Fruit fly (Drosophila melanogaster) whole organism, embryonic: ENCODE data around the gene UQCR-C1.
A peak's percentile ranks its signal among the peaks of the same experiment; 100 is the strongest.

ENCODE experiments used
- ATbp ChIP-seq: fragments of 200-800 bp; sonication (Bioruptor generic); optimal IDR thresholded peaks from 2 replicates; lab custom pipeline; 2017; ENCODE audit warnings: missing biosample characterization, mild to moderate bottlenecking, missing genetic modification characterization, missing genetic modification reagents
- Ada2b ChIP-seq: fragments of 200-800 bp; sonication (Bioruptor generic); IDR thresholded peaks from 2 replicates; pipeline ENCODE4 v1.3.6; 2022; ENCODE audit warnings: missing biosample characterization, missing genetic modification characterization
- BtbVII ChIP-seq: fragments of 200-800 bp; sonication (Bioruptor generic); optimal IDR thresholded peaks from 3 replicates; lab custom pipeline; 2017; ENCODE audit warnings: missing biosample characterization, mild to moderate bottlenecking, missing genetic modification characterization
- CG10147 ChIP-seq: fragments of 200-800 bp; sonication (Bioruptor generic); optimal IDR thresholded peaks from 2 replicates; lab custom pipeline; 2019; ENCODE audit warnings: missing biosample characterization, mild to moderate bottlenecking, missing genetic modification characterization, moderate library complexity
- CG10431 ChIP-seq: fragments of 200-800 bp; sonication (Bioruptor generic); optimal IDR thresholded peaks from 3 replicates; lab custom pipeline; 2018; ENCODE audit warnings: missing biosample characterization, mild to moderate bottlenecking, missing genetic modification characterization
- CG10543 ChIP-seq: fragments of 200-800 bp; sonication (Bioruptor generic); optimal IDR thresholded peaks from 3 replicates; lab custom pipeline; 2017; ENCODE audit warnings: missing biosample characterization, mild to moderate bottlenecking, missing genetic modification characterization, moderate library complexity
- CG10959 ChIP-seq: fragments of 200-800 bp; sonication (Bioruptor generic); IDR thresholded peaks from 2 replicates; pipeline ENCODE4 v1.3.6; 2022; ENCODE audit warnings: missing biosample characterization, missing genetic modification characterization
- CG11085 ChIP-seq: fragments of 200-800 bp; sonication (Bioruptor generic); IDR thresholded peaks from 2 replicates; pipeline ENCODE4 v1.3.6; 2022; ENCODE audit warnings: missing biosample characterization, missing genetic modification characterization
- CG12155 ChIP-seq: fragments of 200-800 bp; sonication (Bioruptor generic); optimal IDR thresholded peaks from 3 replicates; lab custom pipeline; 2016; ENCODE audit warnings: missing biosample characterization, missing genetic modification characterization
- CG12219 ChIP-seq: fragments of 200-800 bp; sonication (Bioruptor generic); optimal IDR thresholded peaks from 3 replicates; lab custom pipeline; 2018; ENCODE audit warnings: missing biosample characterization, mild to moderate bottlenecking, missing genetic modification characterization
- CG13296 ChIP-seq: fragments of 200-800 bp; sonication (Bioruptor generic); optimal IDR thresholded peaks from 3 replicates; lab custom pipeline; 2018; ENCODE audit warnings: missing biosample characterization, mild to moderate bottlenecking, missing genetic modification characterization
- CG14014 ChIP-seq: fragments of 200-800 bp; sonication (Bioruptor generic); IDR thresholded peaks from 2 replicates; pipeline ENCODE4 v1.3.6; 2022; ENCODE audit warnings: missing biosample characterization, missing genetic modification characterization
- CG1647 ChIP-seq: fragments of 200-800 bp; sonication (Bioruptor generic); optimal IDR thresholded peaks from 3 replicates; lab custom pipeline; 2016; ENCODE audit warnings: missing biosample characterization, missing genetic modification characterization
- CG18599 ChIP-seq: fragments of 200-800 bp; sonication (Bioruptor generic); optimal IDR thresholded peaks from 3 replicates; lab custom pipeline; 2017; ENCODE audit warnings: missing biosample characterization, missing genetic modification characterization, mild to moderate bottlenecking, moderate library complexity, missing genetic modification reagents
- CG18619 ChIP-seq: fragments of 200-800 bp; sonication (Bioruptor generic); optimal IDR thresholded peaks from 3 replicates; lab custom pipeline; 2017; ENCODE audit warnings: missing biosample characterization, mild to moderate bottlenecking, missing genetic modification characterization
- CG2678 ChIP-seq: fragments of 200-800 bp; sonication (Bioruptor generic); optimal IDR thresholded peaks from 3 replicates; lab custom pipeline; 2019; ENCODE audit warnings: missing biosample characterization, mild to moderate bottlenecking, missing genetic modification characterization, moderate library complexity
- CG31441 ChIP-seq: fragments of 200-800 bp; sonication (Bioruptor generic); IDR thresholded peaks from 2 replicates; pipeline ENCODE4 v1.3.6; 2022; ENCODE audit warnings: missing biosample characterization, missing genetic modification characterization
- CG34376 ChIP-seq: fragments of 200-800 bp; sonication (Bioruptor generic); optimal IDR thresholded peaks from 2 replicates; lab custom pipeline; 2018; ENCODE audit warnings: missing biosample characterization, mild to moderate bottlenecking, missing genetic modification characterization
- CG34422 ChIP-seq: fragments of 200-800 bp; sonication (Bioruptor generic); IDR thresholded peaks from 3 replicates; pipeline ENCODE4 v1.3.6; 2022; ENCODE audit warnings: missing biosample characterization, missing genetic modification characterization
- CG42726 ChIP-seq: fragments of 200-800 bp; sonication (Bioruptor generic); IDR thresholded peaks from 2 replicates; pipeline ENCODE4 v1.3.6; 2022; ENCODE audit warnings: missing biosample characterization, missing genetic modification characterization; ENCODE audit not compliant: partially characterized antibody
- CG43689 ChIP-seq: fragments of 200-800 bp; sonication (Bioruptor generic); IDR thresholded peaks from 2 replicates; pipeline ENCODE4 v1.3.6; 2022; ENCODE audit warnings: missing biosample characterization, missing genetic modification characterization
- CG4854 ChIP-seq: fragments of 200-800 bp; sonication (Bioruptor generic); optimal IDR thresholded peaks from 2 replicates; lab custom pipeline; 2016; ENCODE audit warnings: missing biosample characterization, missing genetic modification characterization, inconsistent platforms
- CG6254 ChIP-seq: fragments of 200-800 bp; sonication (Bioruptor generic); optimal IDR thresholded peaks from 3 replicates; lab custom pipeline; 2017; ENCODE audit warnings: mild to moderate bottlenecking, missing biosample characterization, missing genetic modification reagents, missing genetic modification characterization
- CG8478 ChIP-seq: fragments of >200 bp; optimal IDR thresholded peaks from 2 replicates; lab custom pipeline; 2018
- CG9817 ChIP-seq: fragments of 200-800 bp; sonication (Bioruptor generic); optimal IDR thresholded peaks from 2 replicates; lab custom pipeline; 2018; ENCODE audit warnings: missing biosample characterization, mild to moderate bottlenecking, missing genetic modification characterization, moderate library complexity
- CrebB ChIP-seq: fragments of 200-800 bp; sonication (Bioruptor generic); optimal IDR thresholded peaks from 3 replicates; lab custom pipeline; 2018; ENCODE audit warnings: missing biosample characterization, mild to moderate bottlenecking, missing genetic modification characterization
- Elba2 ChIP-seq: fragments of 200-800 bp; sonication (Bioruptor generic); optimal IDR thresholded peaks from 3 replicates; lab custom pipeline; 2016; ENCODE audit warnings: missing biosample characterization, missing genetic modification characterization
- Ets97D ChIP-seq: fragments of 200-800 bp; sonication (Bioruptor generic); optimal IDR thresholded peaks from 3 replicates; lab custom pipeline; 2016; ENCODE audit warnings: missing biosample characterization, missing genetic modification characterization
- Hsf ChIP-seq: fragments of 200-800 bp; sonication (Bioruptor generic); optimal IDR thresholded peaks from 3 replicates; lab custom pipeline; 2016; ENCODE audit warnings: missing biosample characterization, missing genetic modification characterization
- Lhr ChIP-seq: fragments of 200-800 bp; sonication (Bioruptor generic); optimal IDR thresholded peaks from 3 replicates; lab custom pipeline; 2017; ENCODE audit warnings: mild to moderate bottlenecking, missing biosample characterization, missing genetic modification reagents, missing genetic modification characterization
- MESR4 ChIP-seq: fragments of 200-800 bp; sonication (Bioruptor generic); optimal IDR thresholded peaks from 2 replicates; lab custom pipeline; 2018; ENCODE audit warnings: missing biosample characterization, mild to moderate bottlenecking, missing genetic modification characterization, moderate library complexity
- Nf-YA ChIP-seq: fragments of 200-800 bp; sonication (Bioruptor generic); IDR thresholded peaks from 2 replicates; pipeline ENCODE4 v1.3.6; 2022; ENCODE audit warnings: missing biosample characterization, missing genetic modification characterization
- Taf1 ChIP-seq: fragments of 200-800 bp; sonication (Bioruptor generic); IDR thresholded peaks from 2 replicates; pipeline ENCODE4 v1.3.6; 2022; ENCODE audit warnings: missing biosample characterization, missing genetic modification characterization
- ab ChIP-seq: fragments of 200-800 bp; sonication (Bioruptor generic); optimal IDR thresholded peaks from 2 replicates; lab custom pipeline; 2016; ENCODE audit warnings: missing biosample characterization, missing genetic modification characterization
- ac ChIP-seq: fragments of 200-800 bp; sonication (Bioruptor generic); optimal IDR thresholded peaks from 3 replicates; lab custom pipeline; 2017; ENCODE audit warnings: missing biosample characterization, mild to moderate bottlenecking, missing genetic modification characterization
- al ChIP-seq: fragments of 200-800 bp; sonication (Bioruptor generic); IDR thresholded peaks from 2 replicates; pipeline ENCODE4 v1.3.6; 2022; ENCODE audit warnings: missing biosample characterization, missing genetic modification characterization
- ato ChIP-seq: fragments of 200-800 bp; sonication (Bioruptor generic); IDR thresholded peaks from 2 replicates; pipeline ENCODE4 v1.3.6; 2022; ENCODE audit warnings: missing biosample characterization, missing genetic modification characterization; ENCODE audit not compliant: partially characterized antibody
- br ChIP-seq: fragments of >200 bp; optimal IDR thresholded peaks from 2 replicates; lab custom pipeline; 2017
- en ChIP-seq: fragments of 200-800 bp; sonication (Bioruptor generic); optimal IDR thresholded peaks from 2 replicates; lab custom pipeline; 2016; ENCODE audit warnings: missing biosample characterization, missing genetic modification characterization
- eyg ChIP-seq: fragments of 200-800 bp; sonication (Bioruptor generic); optimal IDR thresholded peaks from 3 replicates; lab custom pipeline; 2016; ENCODE audit warnings: missing biosample characterization, missing genetic modification characterization
- gsb ChIP-seq: fragments of 200-800 bp; sonication (Bioruptor generic); IDR thresholded peaks from 2 replicates; pipeline ENCODE4 v1.3.6; 2022; ENCODE audit warnings: missing biosample characterization, missing genetic modification characterization
- hkb ChIP-seq, 2 experiments: fragments of 200-800 bp in 1 of 2; fragments of >200 bp in 1 of 2; sonication (Bioruptor generic) in 1 of 2; IDR thresholded peaks in 1 of 2; optimal IDR thresholded peaks in 1 of 2; 2 replicates each; pipeline versions ENCODE4 v1.3.6 to Lab custom; 2017 to 2022; ENCODE audit warnings: missing biosample characterization in 1 of 2, missing genetic modification characterization in 1 of 2
- kah ChIP-seq: fragments of 200-800 bp; sonication (Bioruptor generic); optimal IDR thresholded peaks from 2 replicates; lab custom pipeline; 2018; ENCODE audit warnings: missing biosample characterization, mild to moderate bottlenecking, missing genetic modification characterization
- pan ChIP-seq, 4 experiments: fragments of >200 bp in 3 of 4; fragments of 200-800 bp in 1 of 4; sonication (Bioruptor generic) in 1 of 4; optimal IDR thresholded peaks in 3 of 4; IDR thresholded peaks in 1 of 4; 2 replicates each; pipeline versions ENCODE4 v1.3.6 to Lab custom; 2017 to 2022; ENCODE audit warnings: missing biosample characterization in 2 of 4, missing genetic modification characterization in 2 of 4, mixed read lengths in 1 of 4
- pho ChIP-seq: fragments of 200-800 bp; sonication (Bioruptor generic); optimal IDR thresholded peaks from 2 replicates; lab custom pipeline; 2016; ENCODE audit warnings: missing biosample characterization, missing genetic modification characterization
- seq ChIP-seq: fragments of 200-800 bp; sonication (Bioruptor generic); IDR thresholded peaks from 2 replicates; pipeline ENCODE4 v1.3.6; 2022; ENCODE audit warnings: missing biosample characterization, missing genetic modification characterization
- sisA ChIP-seq: fragments of 200-800 bp; sonication (Bioruptor generic); IDR thresholded peaks from 2 replicates; pipeline ENCODE4 v1.3.6; 2022; ENCODE audit warnings: missing biosample characterization, missing genetic modification characterization
- stc ChIP-seq: fragments of 200-800 bp; sonication (Bioruptor generic); IDR thresholded peaks from 2 replicates; pipeline ENCODE4 v1.3.6; 2022; ENCODE audit warnings: missing biosample characterization, missing genetic modification characterization
- trh ChIP-seq: fragments of 200-800 bp; sonication (Bioruptor generic); optimal IDR thresholded peaks from 2 replicates; lab custom pipeline; 2016; ENCODE audit warnings: missing biosample characterization, missing genetic modification characterization
- tup ChIP-seq: fragments of 200-800 bp; sonication (Bioruptor generic); optimal IDR thresholded peaks from 2 replicates; lab custom pipeline; 2016; ENCODE audit warnings: missing biosample characterization, mild to moderate bottlenecking, missing genetic modification characterization, moderate library complexity
- wor ChIP-seq: fragments of 200-800 bp; sonication (Bioruptor generic); IDR thresholded peaks from 2 replicates; pipeline ENCODE4 v1.3.6; 2022; ENCODE audit warnings: missing biosample characterization, missing genetic modification characterization

UQCR-C1 gene

DNA sequence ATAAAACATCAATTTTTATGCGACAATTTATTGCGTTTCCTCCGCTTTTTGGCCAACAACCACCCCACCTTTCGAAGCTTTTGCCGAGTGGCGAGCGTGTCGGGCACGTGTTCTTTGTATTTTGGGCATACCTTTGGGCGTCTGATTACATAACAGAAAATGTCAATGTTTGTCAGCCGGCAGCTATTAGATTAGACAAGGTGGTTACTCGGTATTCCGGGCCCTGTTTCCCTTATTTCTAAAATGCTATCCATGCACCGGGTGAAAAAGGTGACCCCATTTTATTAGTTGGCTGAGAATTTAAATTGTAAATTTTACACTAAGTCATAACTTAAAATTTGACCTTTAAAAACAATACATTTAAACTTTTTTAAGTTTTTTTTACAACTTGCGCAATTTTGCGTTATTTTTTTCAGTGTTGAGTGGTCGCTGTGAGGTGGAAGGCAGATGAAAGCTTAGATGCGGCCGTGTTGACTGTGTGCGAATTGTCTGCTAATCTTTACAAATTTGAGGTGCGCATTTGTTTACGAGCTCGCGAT, 22.5 kb downstream of the UQCR-C1 start (continued):
- TF ChIP-seq Taf1 (GFP tag; lab: Robert Waterston, UW) (no peak), CG10431 (GFP tag; lab: Kevin White, UChicago) (no peak), CG1647 (no peak), CG2678 (tag; lab: Kevin White, UChicago) (peak; percentile 39), tup (no peak), ato (GFP tag; lab: Robert Waterston, UW) (no peak), CG34376 (GFP tag; lab: Kevin White, UChicago) (no peak), CG34422 (GFP tag; lab: Robert Waterston, UW) (no peak), CG12155 (no peak), CG8478 (lab: Kevin White, UChicago) (no peak), CG11085 (GFP tag; lab: Robert Waterston, UW) (no peak), kah (GFP tag; lab: Kevin White, UChicago) (no peak), eyg (GFP tag; lab: Kevin White, UChicago) (no peak), CG10147 (GFP tag; lab: Kevin White, UChicago) (peak; percentile 47), CG14014 (GFP tag; lab: Robert Waterston, UW) (no peak), Ada2b (GFP tag; lab: Robert Waterston, UW) (0 out of 2 replicates have a peak, but pooled peaks have one; percentile 30), BtbVII (GFP tag; lab: Kevin White, UChicago) (peak; percentile 2), CG31441 (GFP tag; lab: Robert Waterston, UW) (no peak), en (no peak), br (lab: Kevin White, UChicago) (no peak), pho (GFP tag; lab: Kevin White, UChicago) (no peak), ATbp (GFP tag; lab: Kevin White, UChicago) (no peak), wor (GFP tag; lab: Robert Waterston, UW) (no peak), CG10959 (GFP tag; lab: Robert Waterston, UW) (no peak), CG6254 (GFP tag; lab: Kevin White, UChicago) (no peak), sisA (GFP tag; lab: Robert Waterston, UW) (peak; percentile 39), CG18599 (GFP tag; lab: Kevin White, UChicago) (peak; percentile 79), CrebB (tag; lab: Kevin White, UChicago) (no peak), MESR4 (GFP tag; lab: Kevin White, UChicago) (no peak), ac (GFP tag; lab: Kevin White, UChicago) (no peak), Nf-YA (GFP tag; lab: Robert Waterston, UW) (no peak), CG4854 (GFP tag; lab: Kevin White, UChicago) (no peak), CG10543 (no peak), stc (GFP tag; lab: Robert Waterston, UW) (no peak), al (GFP tag; lab: Robert Waterston, UW) (no peak), trh (GFP tag; lab: Kevin White, UChicago) (no peak), pan (optimal IDR thresholded peaks at IDR 0.05; lab: Kevin White, UChicago) (no peak), pan (GFP tag; optimal IDR thresholded peaks at IDR 0.05 in 1 of 2, IDR thresholded peaks at IDR 0.05 in 1 of 2) (peak in 1 of 2 experiments; percentile 21), CG9817 (tag; lab: Kevin White, UChicago) (no peak), Hsf (GFP tag; lab: Kevin White, UChicago) (no peak), CG18619 (GFP tag; lab: Kevin White, UChicago) (no peak), Elba2 (GFP tag; lab: Kevin White, UChicago) (no peak), Ets97D (no peak), CG43689 (GFP tag; lab: Robert Waterston, UW) (no peak), ab (GFP tag; lab: Kevin White, UChicago) (no peak), CG12219 (no peak), CG13296 (GFP tag; lab: Kevin White, UChicago) (no peak), hkb (optimal IDR thresholded peaks at IDR 0.05; lab: Kevin White, UChicago) (no peak), hkb (GFP tag; IDR thresholded peaks at IDR 0.05; lab: Robert Waterston, UW) (no peak), Lhr (no peak), gsb (GFP tag; lab: Robert Waterston, UW) (no peak), CG42726 (no peak), seq (GFP tag; lab: Robert Waterston, UW) (no peak)
